Worm (Caenorhabditis elegans): ENCODE data around the gene C03E10.1.
"Not testable (repeated sequence)": the region's sequence is repeated elsewhere in the genome, so short reads cannot be mapped to it uniquely, and the experiment has no call there.

C03E10.1 gene

DNA sequence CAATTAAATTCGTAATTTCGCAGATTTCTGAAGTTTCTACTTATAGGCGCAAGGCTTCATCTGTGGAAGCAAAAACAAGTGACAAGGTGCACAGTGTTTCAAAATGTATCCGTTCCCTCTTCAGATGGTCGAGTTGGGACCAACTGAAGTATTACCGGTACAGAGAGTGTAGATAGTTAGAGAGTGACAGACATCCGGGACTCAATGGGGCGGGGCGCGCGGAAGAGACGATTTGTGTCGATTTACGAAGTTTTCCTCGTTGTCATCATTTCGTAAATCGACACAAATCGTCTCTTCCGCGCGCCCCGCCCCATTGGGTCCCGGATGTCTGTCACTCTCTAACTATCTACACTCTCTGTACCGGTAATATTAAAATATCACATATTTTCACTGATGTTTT lies 4.9 kb upstream of the C03E10.1 start, which contains the start of gene C03E10.3:
C03E10.3 (plus strand) TSS at position 301 of the 400 bp plus-strand sequence.
- not testable (repeated sequence) for TF ChIP-seq egl-43 (GFP tag; IDR thresholded peaks at IDR 0.05); nhr-102 (tag; optimal IDR thresholded peaks at IDR 0.05); mep-1 (tag; optimal IDR thresholded peaks at IDR 0.05)

DNA sequence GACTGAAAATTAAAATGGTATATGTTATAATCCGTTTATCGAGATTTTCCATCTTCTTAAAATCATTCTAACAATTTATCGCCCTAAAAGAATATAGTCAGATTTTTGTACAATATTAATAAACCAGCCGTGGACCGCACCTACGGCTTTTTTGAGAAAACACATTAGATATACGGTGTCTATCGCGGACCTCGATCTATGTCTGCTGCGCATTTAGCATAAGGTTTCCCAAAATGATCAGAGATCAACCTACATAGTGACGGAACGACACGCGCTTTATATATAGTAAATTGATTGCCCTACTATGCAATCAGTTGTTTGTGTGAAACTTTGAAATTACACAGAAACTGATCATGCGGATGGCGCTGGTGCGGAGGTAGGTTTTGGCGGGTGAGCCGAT lies 1.7 kb downstream of the C03E10.1 start:
- TF ChIP-seq nhr-102 (tag; optimal IDR thresholded peaks at IDR 0.05) (no peak), lim-7 (GFP tag; IDR thresholded peaks at IDR 0.05) (no peak), zfp-3 (GFP tag; conservative IDR thresholded peaks at IDR 0.05) (no peak), vab-7 (GFP tag; IDR thresholded peaks at IDR 0.05) (no peak), nhr-42 (GFP tag; IDR thresholded peaks at IDR 0.05) (no peak), daf-19 (GFP tag; conservative IDR thresholded peaks at IDR 0.05) (no peak), tag-97 (GFP tag; IDR thresholded peaks at IDR 0.05) (no peak), T26A8.4 (GFP tag; IDR thresholded peaks at IDR 0.05) (no peak), daf-8 (GFP tag; IDR thresholded peaks at IDR 0.05) (no peak), hlh-30 (tag; optimal IDR thresholded peaks at IDR 0.05; ENCODE audit: insufficient read depth) (no peak), aly-2 (tag; optimal IDR thresholded peaks at IDR 0.05) (no peak), jun-1 (tag; optimal IDR thresholded peaks at IDR 0.05) (no peak), lin-38 (GFP tag; IDR thresholded peaks at IDR 0.05) (no peak), arid-1 (GFP tag; conservative IDR thresholded peaks at IDR 0.05) (no peak), nhr-237 (tag; optimal IDR thresholded peaks at IDR 0.05) (no peak), mxl-2 (GFP tag; conservative IDR thresholded peaks at IDR 0.05) (no peak)

DNA sequence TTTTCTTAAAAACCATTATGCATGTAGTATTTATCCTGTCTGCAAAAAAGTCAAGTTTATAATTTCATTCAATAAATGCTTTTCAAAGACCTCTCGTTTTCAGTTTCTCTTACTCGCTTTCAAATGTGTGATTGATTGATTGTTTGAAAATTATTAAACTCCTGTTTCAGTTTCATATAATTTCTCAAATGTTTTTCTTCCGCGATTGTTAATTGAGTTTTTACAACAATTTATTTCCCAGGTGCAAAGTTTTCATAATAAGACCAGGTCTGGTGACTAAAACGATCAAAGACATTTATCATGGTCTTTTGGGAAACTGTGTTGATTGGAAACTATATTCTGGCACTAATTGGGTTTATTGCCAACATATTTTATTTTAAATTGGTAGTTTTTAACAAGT lies 3.4 kb downstream of the C03E10.1 start, which contains the start of gene T03F7.6:
T03F7.6 (plus strand) TSS at position 301 of the 400 bp plus-strand sequence.
- TF ChIP-seq lin-13 (GFP tag; optimal IDR thresholded peaks at IDR 0.05) (no peak), mdt-29 (GFP tag; IDR thresholded peaks at IDR 0.05) (no peak), mes-2 (tag; optimal IDR thresholded peaks at IDR 0.05; ENCODE audit: poor library complexity, severe bottlenecking) (no peak), snpc-1.2 (GFP tag; IDR thresholded peaks at IDR 0.05) (no peak), madf-5 (GFP tag; IDR thresholded peaks at IDR 0.05) (no peak), attf-4 (tag; optimal IDR thresholded peaks at IDR 0.05) (no peak), daf-12 (tag; optimal IDR thresholded peaks at IDR 0.05) (no peak), nhr-111 (GFP tag; optimal IDR thresholded peaks at IDR 0.05) (no peak), zip-2 (tag; optimal IDR thresholded peaks at IDR 0.05) (no peak), aha-1 (tag) (no peak), rbr-2 (tag; optimal IDR thresholded peaks at IDR 0.05) (no peak), F26F4.8 (GFP tag; conservative IDR thresholded peaks at IDR 0.05) (no peak), pha-4 (GFP tag; IDR thresholded peaks at IDR 0.05) (no peak), pha-4 (tag; optimal IDR thresholded peaks at IDR 0.05) (no peak), madf-9 (GFP tag; conservative IDR thresholded peaks at IDR 0.05) (no peak), ztf-7 (tag; optimal IDR thresholded peaks at IDR 0.05) (no peak), T20F7.1 (GFP tag; optimal IDR thresholded peaks at IDR 0.05) (no peak), gei-8 (GFP tag; optimal IDR thresholded peaks at IDR 0.05) (no peak), zfp-2 (tag; optimal IDR thresholded peaks at IDR 0.05) (no peak), mxl-3 (GFP tag; optimal IDR thresholded peaks at IDR 0.05) (no peak), ceh-32 (tag; optimal IDR thresholded peaks at IDR 0.05; ENCODE audit: poor library complexity) (no peak)

Data from whole organism, L4 larva.